Fruit fly (Drosophila melanogaster) whole organism, embryonic: Measurements from ENCODE around the gene CG31798.

Experiments used
- Awh ChIP-seq: fragments of 200-800 bp; sonication (Bioruptor generic); IDR thresholded peaks from 2 replicates; pipeline ENCODE4, ENCODE4 v1.3.6; 2022; ENCODE audit warnings: missing biosample characterization, missing genetic modification characterization
- CG10267 ChIP-seq: fragments of 200-800 bp; sonication (Bioruptor generic); optimal IDR thresholded peaks from 2 replicates; lab custom pipeline; 2018; ENCODE audit warnings: missing biosample characterization, mild to moderate bottlenecking, missing genetic modification characterization, moderate library complexity
- CG10543 ChIP-seq: fragments of 200-800 bp; sonication (Bioruptor generic); optimal IDR thresholded peaks from 3 replicates; lab custom pipeline; 2017; ENCODE audit warnings: missing biosample characterization, mild to moderate bottlenecking, missing genetic modification characterization, moderate library complexity
- CG12236 ChIP-seq: fragments of 200-800 bp; sonication (Bioruptor generic); optimal IDR thresholded peaks from 2 replicates; lab custom pipeline; 2016; ENCODE audit warnings: missing biosample characterization, missing genetic modification characterization
- CG1233 ChIP-seq: fragments of 200-800 bp; sonication (Bioruptor generic); optimal IDR thresholded peaks from 4 replicates; lab custom pipeline; 2018; ENCODE audit warnings: missing biosample characterization, mild to moderate bottlenecking, missing genetic modification characterization
- CG12769 ChIP-seq: fragments of 200-800 bp; sonication (Bioruptor generic); optimal IDR thresholded peaks from 2 replicates; lab custom pipeline; 2019; ENCODE audit warnings: missing biosample characterization, mild to moderate bottlenecking, missing genetic modification characterization, moderate library complexity
- CG16815 ChIP-seq: fragments of 200-800 bp; sonication (Bioruptor generic); optimal IDR thresholded peaks from 3 replicates; lab custom pipeline; 2017; ENCODE audit warnings: missing biosample characterization, mild to moderate bottlenecking, missing genetic modification characterization
- CG17328 ChIP-seq: fragments of 200-800 bp; sonication (Bioruptor generic); IDR thresholded peaks from 2 replicates; pipeline ENCODE4 v1.3.6; 2022; ENCODE audit warnings: missing biosample characterization, missing genetic modification characterization
- CG1792 ChIP-seq: fragments of 200-800 bp; sonication (Bioruptor generic); optimal IDR thresholded peaks from 2 replicates; lab custom pipeline; 2016; ENCODE audit warnings: missing biosample characterization, missing genetic modification characterization
- CG30020 ChIP-seq: fragments of 200-800 bp; optimal IDR thresholded peaks from 2 replicates; lab custom pipeline; 2019; ENCODE audit warnings: missing biosample characterization, mild to moderate bottlenecking, missing genetic modification characterization, moderate library complexity
- CG3407 ChIP-seq: fragments of 200-800 bp; sonication (Bioruptor generic); optimal IDR thresholded peaks from 2 replicates; lab custom pipeline; 2018; ENCODE audit warnings: missing biosample characterization, mild to moderate bottlenecking, missing genetic modification characterization
- CG34422 ChIP-seq: fragments of 200-800 bp; sonication (Bioruptor generic); IDR thresholded peaks from 3 replicates; pipeline ENCODE4 v1.3.6; 2022; ENCODE audit warnings: missing biosample characterization, missing genetic modification characterization
- CG4360 ChIP-seq: fragments of 200-800 bp; sonication (Bioruptor generic); IDR thresholded peaks from 2 replicates; pipeline ENCODE4 v1.3.6; 2022; ENCODE audit warnings: missing biosample characterization, missing genetic modification characterization
- CG4820 ChIP-seq: fragments of 200-800 bp; sonication (Bioruptor generic); optimal IDR thresholded peaks from 3 replicates; lab custom pipeline; 2016; ENCODE audit warnings: missing biosample characterization, missing genetic modification characterization
- CG6254 ChIP-seq: fragments of 200-800 bp; sonication (Bioruptor generic); optimal IDR thresholded peaks from 3 replicates; lab custom pipeline; 2017; ENCODE audit warnings: mild to moderate bottlenecking, missing biosample characterization, missing genetic modification reagents, missing genetic modification characterization
- CG6683 ChIP-seq: fragments of 200-800 bp; sonication (Bioruptor generic); optimal IDR thresholded peaks from 2 replicates; lab custom pipeline; 2017; ENCODE audit warnings: missing biosample characterization, mild to moderate bottlenecking, missing genetic modification characterization, missing genetic modification reagents
- CG7963 ChIP-seq: fragments of 200-800 bp; sonication (Bioruptor generic); IDR thresholded peaks from 3 replicates; pipeline ENCODE4 v1.3.6; 2022; ENCODE audit warnings: missing biosample characterization, missing genetic modification characterization; ENCODE audit not compliant: partially characterized antibody
- CG8924 ChIP-seq: fragments of 200-800 bp; optimal IDR thresholded peaks from 3 replicates; lab custom pipeline; 2019; ENCODE audit warnings: missing biosample characterization, mild to moderate bottlenecking, missing genetic modification characterization, moderate library complexity
- Chrac-16 ChIP-seq: fragments of 200-800 bp; sonication (Bioruptor generic); optimal IDR thresholded peaks from 3 replicates; lab custom pipeline; 2016; ENCODE audit warnings: missing biosample characterization, missing genetic modification characterization
- Dek ChIP-seq: fragments of 200-800 bp; sonication (Bioruptor generic); optimal IDR thresholded peaks from 3 replicates; lab custom pipeline; 2019; ENCODE audit warnings: missing biosample characterization, mild to moderate bottlenecking, missing genetic modification characterization, moderate library complexity
- Fer3 ChIP-seq: fragments of 200-800 bp; sonication (Bioruptor generic); optimal IDR thresholded peaks from 2 replicates; lab custom pipeline; 2018; ENCODE audit warnings: missing biosample characterization, mild to moderate bottlenecking, missing genetic modification characterization, moderate library complexity
- Oli ChIP-seq: fragments of 200-800 bp; sonication (Bioruptor generic); optimal IDR thresholded peaks from 2 replicates; lab custom pipeline; 2018; ENCODE audit warnings: missing biosample characterization, mild to moderate bottlenecking, missing genetic modification characterization, moderate library complexity
- Pdp1 ChIP-seq, 2 experiments: fragments of 200-800 bp; sonication (Bioruptor generic); optimal IDR thresholded peaks; 3 replicates each; lab custom pipeline; 2016; ENCODE audit warnings: missing biosample characterization in 2 of 2, missing genetic modification characterization in 2 of 2, mild to moderate bottlenecking in 1 of 2, moderate library complexity in 1 of 2
- Side ChIP-seq: fragments of 200-800 bp; sonication (Bioruptor generic); optimal IDR thresholded peaks from 2 replicates; lab custom pipeline; 2016; ENCODE audit warnings: missing biosample characterization, missing genetic modification characterization
- Sox102F ChIP-seq: fragments of 200-800 bp; sonication (Bioruptor generic); optimal IDR thresholded peaks from 2 replicates; lab custom pipeline; 2018; ENCODE audit warnings: missing biosample characterization, mild to moderate bottlenecking, missing genetic modification characterization, moderate library complexity
- YL-1 ChIP-seq: fragments of 200-800 bp; sonication (Bioruptor generic); optimal IDR thresholded peaks from 3 replicates; lab custom pipeline; 2017; ENCODE audit warnings: missing biosample characterization, mild to moderate bottlenecking, missing genetic modification characterization
- az2 ChIP-seq: fragments of 200-800 bp; sonication (Bioruptor generic); optimal IDR thresholded peaks from 3 replicates; lab custom pipeline; 2016; ENCODE audit warnings: missing biosample characterization, missing genetic modification characterization
- chif ChIP-seq, 2 experiments: fragments of 200-800 bp; sonication (Bioruptor generic); optimal IDR thresholded peaks; 3 replicates each; lab custom pipeline; 2016; ENCODE audit warnings: missing biosample characterization in 2 of 2, missing genetic modification characterization in 2 of 2
- cwo ChIP-seq: fragments of 200-800 bp; sonication (Bioruptor generic); optimal IDR thresholded peaks from 3 replicates; lab custom pipeline; 2017; ENCODE audit warnings: missing biosample characterization, missing genetic modification characterization, mild to moderate bottlenecking, moderate library complexity, missing genetic modification reagents
- dan ChIP-seq: fragments of 200-800 bp; sonication (Bioruptor generic); IDR thresholded peaks from 2 replicates; pipeline ENCODE4 v1.3.6; 2022; ENCODE audit warnings: missing biosample characterization, missing genetic modification characterization
- dimm ChIP-seq: fragments of 200-800 bp; sonication (Bioruptor generic); IDR thresholded peaks from 2 replicates; pipeline ENCODE4 v1.3.6; 2022; ENCODE audit warnings: missing biosample characterization, missing genetic modification characterization
- ewg ChIP-seq: fragments of 200-800 bp; sonication (Bioruptor generic); optimal IDR thresholded peaks from 3 replicates; lab custom pipeline; 2017; ENCODE audit warnings: mild to moderate bottlenecking, missing biosample characterization, missing genetic modification reagents, missing genetic modification characterization
- grau ChIP-seq: fragments of 200-800 bp; optimal IDR thresholded peaks from 3 replicates; lab custom pipeline; 2019; ENCODE audit warnings: missing biosample characterization, mild to moderate bottlenecking, missing genetic modification characterization, moderate library complexity
- her ChIP-seq: fragments of 200-800 bp; sonication (Bioruptor generic); optimal IDR thresholded peaks from 2 replicates; lab custom pipeline; 2016; ENCODE audit warnings: missing biosample characterization, missing genetic modification characterization
- hkb ChIP-seq, 2 experiments: fragments of 200-800 bp in 1 of 2; fragments of >200 bp in 1 of 2; sonication (Bioruptor generic) in 1 of 2; IDR thresholded peaks in 1 of 2; optimal IDR thresholded peaks in 1 of 2; 2 replicates each; pipeline versions ENCODE4 v1.3.6 to Lab custom; 2017 to 2022; ENCODE audit warnings: missing biosample characterization in 1 of 2, missing genetic modification characterization in 1 of 2
- jumu ChIP-seq: fragments of 200-800 bp; sonication (Bioruptor generic); optimal IDR thresholded peaks from 3 replicates; lab custom pipeline; 2016; ENCODE audit warnings: missing biosample characterization, missing genetic modification characterization
- ken ChIP-seq: fragments of 200-800 bp; sonication (Bioruptor generic); IDR thresholded peaks from 3 replicates; pipeline ENCODE4 v1.3.6; 2022; ENCODE audit warnings: missing biosample characterization, missing genetic modification characterization
- lab ChIP-seq: fragments of 200-800 bp; sonication (Bioruptor generic); optimal IDR thresholded peaks from 3 replicates; lab custom pipeline; 2017; ENCODE audit warnings: missing biosample characterization, missing genetic modification characterization, mild to moderate bottlenecking, moderate library complexity, missing genetic modification reagents
- maf-S ChIP-seq: fragments of 200-800 bp; sonication (Bioruptor generic); optimal IDR thresholded peaks from 2 replicates; lab custom pipeline; 2016; ENCODE audit warnings: missing biosample characterization, missing genetic modification characterization
- scrt ChIP-seq: fragments of 200-800 bp; sonication (Bioruptor generic); optimal IDR thresholded peaks from 2 replicates; lab custom pipeline; 2018; ENCODE audit warnings: missing biosample characterization, mild to moderate bottlenecking, missing genetic modification characterization, moderate library complexity
- sens ChIP-seq: fragments of 200-800 bp; sonication (Bioruptor generic); peaks from one replicate; lab custom pipeline; 2016; ENCODE audit warnings: missing biosample characterization, missing genetic modification characterization
- tin ChIP-seq: fragments of 200-800 bp; sonication (Bioruptor generic); optimal IDR thresholded peaks from 3 replicates; lab custom pipeline; 2016; ENCODE audit warnings: missing biosample characterization, missing genetic modification characterization
- tio ChIP-seq: fragments of 200-800 bp; sonication (Bioruptor generic); optimal IDR thresholded peaks from 2 replicates; lab custom pipeline; 2017; ENCODE audit warnings: missing biosample characterization, missing genetic modification characterization, inconsistent platforms
- unpg ChIP-seq: fragments of 200-800 bp; sonication (Bioruptor generic); optimal IDR thresholded peaks from 3 replicates; lab custom pipeline; 2018; ENCODE audit warnings: missing biosample characterization, mild to moderate bottlenecking, missing genetic modification characterization, moderate library complexity
- vvl ChIP-seq: fragments of 200-800 bp; sonication (Bioruptor generic); IDR thresholded peaks from 2 replicates; pipeline ENCODE4 v1.3.6; 2022; ENCODE audit warnings: missing biosample characterization, missing genetic modification characterization
- wdn ChIP-seq: fragments of 200-800 bp; sonication (Bioruptor generic); IDR thresholded peaks from 2 replicates; pipeline ENCODE4 v1.3.6; 2022; ENCODE audit warnings: missing biosample characterization, missing genetic modification characterization
- zfh1 ChIP-seq: fragments of 200-800 bp; sonication (Bioruptor generic); IDR thresholded peaks from 3 replicates; pipeline ENCODE4 v1.3.6; 2022; ENCODE audit warnings: missing biosample characterization, missing genetic modification characterization

CG31798 gene

dm6 chr2L:19377129-19378083, 16.6 kb upstream of the CG31798 start (continued):
- TF ChIP-seq Pdp1 (GFP tag; optimal IDR thresholded peaks at IDR 0.05; lab: Kevin White, UChicago) (peak; percentile 16 to 27), Chrac-16 (peak; percentile 49), sens (GFP tag; lab: Kevin White, UChicago) (peak; percentile 90), chif (GFP tag; optimal IDR thresholded peaks at IDR 0.05; lab: Kevin White, UChicago) (peak; percentile 14 to 61), CG12769 (tag; lab: Kevin White, UChicago) (peak; percentile 44), CG8924 (tag; lab: Kevin White, UChicago) (peak; percentile 59), CG34422 (GFP tag; lab: Robert Waterston, UW) (peak; percentile 74; the same call in 1 of the 3 replicates), grau (tag; lab: Kevin White, UChicago) (peak; percentile 52), wdn (GFP tag; lab: Robert Waterston, UW) (no peak), Dek (tag; lab: Kevin White, UChicago) (no peak), CG10267 (tag; lab: Kevin White, UChicago) (peak; percentile 57), CG4820 (GFP tag; lab: Kevin White, UChicago) (peak; percentile 19), scrt (GFP tag; lab: Kevin White, UChicago) (peak; percentile 37), cwo (GFP tag; lab: Kevin White, UChicago) (no peak), CG30020 (no peak), Oli (tag; lab: Kevin White, UChicago) (peak; percentile 47), CG3407 (GFP tag; lab: Kevin White, UChicago) (peak; percentile 16), ewg (GFP tag; lab: Kevin White, UChicago) (peak; percentile 5), dan (GFP tag; lab: Robert Waterston, UW) (peak; percentile 66; the same call in 1 of the 2 replicates), ken (GFP tag; lab: Robert Waterston, UW) (no peak), Sox102F (GFP tag; lab: Kevin White, UChicago) (peak; percentile 49), unpg (GFP tag; lab: Kevin White, UChicago) (peak; percentile 56), CG12236 (GFP tag; lab: Kevin White, UChicago) (no peak), CG1233 (GFP tag; lab: Kevin White, UChicago) (peak; percentile 54), CG6683 (GFP tag; lab: Kevin White, UChicago) (no peak), Side (GFP tag; lab: Kevin White, UChicago) (peak; percentile 35), jumu (GFP tag; lab: Kevin White, UChicago) (peak; percentile 27), CG6254 (GFP tag; lab: Kevin White, UChicago) (peak; percentile 63), tin (GFP tag; lab: Kevin White, UChicago) (peak; percentile 47), Fer3 (tag; lab: Kevin White, UChicago) (peak; percentile 23), CG4360 (GFP tag; lab: Robert Waterston, UW) (no peak), CG17328 (GFP tag; lab: Robert Waterston, UW) (peak; percentile 67), zfh1 (GFP tag; lab: Robert Waterston, UW) (peak; percentile 61; the same call in 2 of the 3 replicates), lab (GFP tag; lab: Kevin White, UChicago) (peak; percentile 53), vvl (GFP tag; lab: Robert Waterston, UW) (peak; percentile 70), maf-S (GFP tag; lab: Kevin White, UChicago) (no peak), CG10543 (GFP tag; lab: Kevin White, UChicago) (no peak), CG7963 (GFP tag; lab: Robert Waterston, UW) (no peak), az2 (GFP tag; lab: Kevin White, UChicago) (peak; percentile 54), CG1792 (GFP tag; lab: Kevin White, UChicago) (peak; percentile 5), dimm (GFP tag; lab: Robert Waterston, UW) (no peak), YL-1 (GFP tag; lab: Kevin White, UChicago) (no peak), Awh (GFP tag; lab: Robert Waterston, UW) (peak; percentile 59; the same call in 1 of the 2 replicates), tio (GFP tag; lab: Kevin White, UChicago) (peak; percentile 53), hkb (optimal IDR thresholded peaks at IDR 0.05; lab: Kevin White, UChicago) (no peak), hkb (GFP tag; IDR thresholded peaks at IDR 0.05; lab: Robert Waterston, UW) (0 out of 2 replicates have a peak, but pooled peaks have one; percentile 32), her (GFP tag; lab: Kevin White, UChicago) (no peak), CG16815 (peak; percentile 44)
